In genomic region chr3L:3396056-3396455, dm6 we compare ENCODE assay signal across 1 fruit fly cellular context.
A peak's percentile ranks its signal among the peaks of the same experiment; 100 is the strongest.
TF ChIP-seq lines count a peak whose summit lies in the region.

No protein-coding gene starts in this region.

TF ChIP-seq in whole organism, embryonic, 481 proteins besides CTCF, POLR2A, EP300 and RAD21 (continued from another document):
- TF ChIP-seq CG8290 (GFP tag; optimal IDR thresholded peaks at IDR 0.05; lab: Kevin White, UChicago) (peak; percentile 91), CG8290 (tag; optimal IDR thresholded peaks at IDR 0.05; lab: Kevin White, UChicago) (peak in 1 of 2 experiments; percentile 83), fd96Cb (tag; optimal IDR thresholded peaks at IDR 0.05; lab: Kevin White, UChicago) (peak; percentile 93), bowl (GFP tag; IDR thresholded peaks at IDR 0.05; lab: Robert Waterston, UW) (no peak), lola (GFP tag; optimal IDR thresholded peaks at IDR 0.05; lab: Kevin White, UChicago) (peak in 1 of 3 experiments; percentile 97), pho (GFP tag; optimal IDR thresholded peaks at IDR 0.05; lab: Kevin White, UChicago) (no peak), cg (GFP tag; optimal IDR thresholded peaks at IDR 0.05; lab: Kevin White, UChicago) (no peak), Sin3A (optimal IDR thresholded peaks at IDR 0.05; lab: Kevin White, UChicago) (no peak), bigmax (GFP tag; optimal IDR thresholded peaks at IDR 0.05; lab: Kevin White, UChicago) (no peak), CG16779 (GFP tag; IDR thresholded peaks at IDR 0.05; lab: Robert Waterston, UW) (no peak), ab (GFP tag; optimal IDR thresholded peaks at IDR 0.05; lab: Kevin White, UChicago) (peak; percentile 32), Ptx1 (GFP tag; IDR thresholded peaks at IDR 0.05; lab: Robert Waterston, UW) (peak; percentile 77)
